Fruit fly (Drosophila melanogaster) whole organism, embryonic: ENCODE results near the gene Cby.
A peak's percentile ranks its signal among the peaks of the same experiment; 100 is the strongest.

Experiments
- Atf-2 ChIP-seq: fragments of 200-800 bp; sonication (Bioruptor generic); optimal IDR thresholded peaks from 2 replicates; lab custom pipeline; 2016; ENCODE audit warnings: missing biosample characterization, missing genetic modification characterization
- CG10267 ChIP-seq: fragments of 200-800 bp; sonication (Bioruptor generic); optimal IDR thresholded peaks from 2 replicates; lab custom pipeline; 2018; ENCODE audit warnings: missing biosample characterization, mild to moderate bottlenecking, missing genetic modification characterization, moderate library complexity
- CG10979 ChIP-seq: fragments of 200-800 bp; sonication (Bioruptor generic); optimal IDR thresholded peaks from 2 replicates; lab custom pipeline; 2018; ENCODE audit warnings: missing biosample characterization, mild to moderate bottlenecking, missing genetic modification characterization, moderate library complexity
- CG12219 ChIP-seq: fragments of 200-800 bp; sonication (Bioruptor generic); optimal IDR thresholded peaks from 3 replicates; lab custom pipeline; 2018; ENCODE audit warnings: missing biosample characterization, mild to moderate bottlenecking, missing genetic modification characterization
- CG12299 ChIP-seq: fragments of 200-800 bp; sonication (Bioruptor generic); optimal IDR thresholded peaks from 2 replicates; lab custom pipeline; 2018; ENCODE audit warnings: missing biosample characterization, mild to moderate bottlenecking, missing genetic modification characterization
- CG12659 ChIP-seq: fragments of 200-800 bp; sonication (Bioruptor generic); optimal IDR thresholded peaks from 3 replicates; lab custom pipeline; 2017; ENCODE audit warnings: mild to moderate bottlenecking, missing biosample characterization, missing genetic modification reagents, missing genetic modification characterization
- CG14710 ChIP-seq: fragments of 200-800 bp; sonication (Bioruptor generic); optimal IDR thresholded peaks from 3 replicates; lab custom pipeline; 2019; ENCODE audit warnings: missing biosample characterization, mild to moderate bottlenecking, missing genetic modification characterization, moderate library complexity
- CG14860 ChIP-seq: fragments of 200-800 bp; sonication (Bioruptor generic); IDR thresholded peaks from 3 replicates; pipeline ENCODE4 v1.3.6; 2022; ENCODE audit warnings: missing biosample characterization, missing genetic modification characterization; ENCODE audit not compliant: partially characterized antibody
- CG15514 ChIP-seq: fragments of 200-800 bp; sonication (Bioruptor generic); optimal IDR thresholded peaks from 3 replicates; lab custom pipeline; 2017; ENCODE audit warnings: missing biosample characterization, missing genetic modification characterization, mild to moderate bottlenecking, moderate library complexity, missing genetic modification reagents
- CG15696 ChIP-seq: fragments of 200-800 bp; sonication (Bioruptor generic); optimal IDR thresholded peaks from 2 replicates; lab custom pipeline; 2019; ENCODE audit warnings: missing biosample characterization, mild to moderate bottlenecking, missing genetic modification characterization, moderate library complexity
- CG1602 ChIP-seq: fragments of 200-800 bp; sonication (Bioruptor generic); optimal IDR thresholded peaks from 3 replicates; lab custom pipeline; 2016; ENCODE audit warnings: missing biosample characterization, missing genetic modification characterization
- CG17186 ChIP-seq: fragments of 200-800 bp; sonication (Bioruptor generic); optimal IDR thresholded peaks from 3 replicates; lab custom pipeline; 2017; ENCODE audit warnings: missing biosample characterization, missing genetic modification reagents, missing genetic modification characterization
- CG17361 ChIP-seq: fragments of 200-800 bp; sonication (Bioruptor generic); IDR thresholded peaks from 3 replicates; pipeline ENCODE4 v1.3.6; 2022; ENCODE audit warnings: missing biosample characterization, missing genetic modification characterization
- CG17385 ChIP-seq: fragments of 200-800 bp; sonication (Bioruptor generic); optimal IDR thresholded peaks from 3 replicates; lab custom pipeline; 2018; ENCODE audit warnings: missing biosample characterization, mild to moderate bottlenecking, missing genetic modification characterization
- CG17568 ChIP-seq: fragments of 200-800 bp; sonication (Bioruptor generic); optimal IDR thresholded peaks from 2 replicates; lab custom pipeline; 2018; ENCODE audit warnings: missing biosample characterization, mild to moderate bottlenecking, missing genetic modification characterization, moderate library complexity
- CG18262 ChIP-seq: fragments of 200-800 bp; optimal IDR thresholded peaks from 3 replicates; lab custom pipeline; 2019; ENCODE audit warnings: missing biosample characterization, mild to moderate bottlenecking, missing genetic modification characterization, moderate library complexity
- CG2712 ChIP-seq: fragments of 200-800 bp; optimal IDR thresholded peaks from 3 replicates; lab custom pipeline; 2019; ENCODE audit warnings: missing biosample characterization, mild to moderate bottlenecking, missing genetic modification characterization, moderate library complexity
- CG31441 ChIP-seq: fragments of 200-800 bp; sonication (Bioruptor generic); IDR thresholded peaks from 2 replicates; pipeline ENCODE4 v1.3.6; 2022; ENCODE audit warnings: missing biosample characterization, missing genetic modification characterization
- CG5180 ChIP-seq: fragments of 200-800 bp; sonication (Bioruptor generic); optimal IDR thresholded peaks from 3 replicates; lab custom pipeline; 2017; ENCODE audit warnings: missing biosample characterization, missing genetic modification characterization, mild to moderate bottlenecking, moderate library complexity, missing genetic modification reagents
- CG6689 ChIP-seq: fragments of 200-800 bp; sonication (Bioruptor generic); IDR thresholded peaks from 2 replicates; pipeline ENCODE4 v1.3.6; 2022; ENCODE audit warnings: missing biosample characterization, missing genetic modification characterization
- CG7372 ChIP-seq: fragments of 200-800 bp; sonication (Bioruptor generic); IDR thresholded peaks from 2 replicates; pipeline ENCODE4 v1.3.6; 2022; ENCODE audit warnings: missing biosample characterization, missing genetic modification characterization
- CG7963 ChIP-seq: fragments of 200-800 bp; sonication (Bioruptor generic); IDR thresholded peaks from 3 replicates; pipeline ENCODE4 v1.3.6; 2022; ENCODE audit warnings: missing biosample characterization, missing genetic modification characterization; ENCODE audit not compliant: partially characterized antibody
- CG9727 ChIP-seq: fragments of 200-800 bp; sonication (Bioruptor generic); optimal IDR thresholded peaks from 3 replicates; lab custom pipeline; 2017; ENCODE audit warnings: missing biosample characterization, mild to moderate bottlenecking, missing genetic modification characterization
- Drgx ChIP-seq: fragments of 200-800 bp; sonication (Bioruptor generic); IDR thresholded peaks from 2 replicates; pipeline ENCODE4 v1.3.6; 2022; ENCODE audit warnings: missing biosample characterization, missing genetic modification characterization
- MESR4 ChIP-seq: fragments of 200-800 bp; sonication (Bioruptor generic); optimal IDR thresholded peaks from 2 replicates; lab custom pipeline; 2018; ENCODE audit warnings: missing biosample characterization, mild to moderate bottlenecking, missing genetic modification characterization, moderate library complexity
- Med ChIP-seq: fragments of 200-800 bp; sonication (Bioruptor generic); peaks from one replicate; lab custom pipeline; 2016; ENCODE audit warnings: missing biosample characterization, missing genetic modification characterization, mild to moderate bottlenecking, inconsistent platforms, moderate library complexity
- Nf-YC ChIP-seq: fragments of 200-800 bp; optimal IDR thresholded peaks from 3 replicates; lab custom pipeline; 2019; ENCODE audit warnings: missing biosample characterization, mild to moderate bottlenecking, missing genetic modification characterization, moderate library complexity
- Side ChIP-seq: fragments of 200-800 bp; sonication (Bioruptor generic); optimal IDR thresholded peaks from 2 replicates; lab custom pipeline; 2016; ENCODE audit warnings: missing biosample characterization, missing genetic modification characterization
- Sin3A ChIP-seq: fragments of >200 bp; optimal IDR thresholded peaks from 2 replicates; lab custom pipeline; 2018
- Spps ChIP-seq: fragments of 200-800 bp; sonication (Bioruptor generic); optimal IDR thresholded peaks from 2 replicates; lab custom pipeline; 2018; ENCODE audit warnings: missing biosample characterization, mild to moderate bottlenecking, missing genetic modification characterization
- al ChIP-seq: fragments of 200-800 bp; sonication (Bioruptor generic); IDR thresholded peaks from 2 replicates; pipeline ENCODE4 v1.3.6; 2022; ENCODE audit warnings: missing biosample characterization, missing genetic modification characterization
- dmrt11E ChIP-seq: fragments of 200-800 bp; sonication (Bioruptor generic); optimal IDR thresholded peaks from 3 replicates; lab custom pipeline; 2018; ENCODE audit warnings: missing biosample characterization, mild to moderate bottlenecking, missing genetic modification characterization, moderate library complexity
- gem ChIP-seq: fragments of 200-800 bp; sonication (Bioruptor generic); optimal IDR thresholded peaks from 2 replicates; lab custom pipeline; 2019; ENCODE audit warnings: missing biosample characterization, mild to moderate bottlenecking, missing genetic modification characterization, moderate library complexity
- gfzf ChIP-seq: fragments of 200-800 bp; sonication (Bioruptor generic); optimal IDR thresholded peaks from 2 replicates; lab custom pipeline; 2016; ENCODE audit warnings: missing biosample characterization, mild to moderate bottlenecking, missing genetic modification characterization, moderate library complexity
- gsb ChIP-seq: fragments of 200-800 bp; sonication (Bioruptor generic); IDR thresholded peaks from 2 replicates; pipeline ENCODE4 v1.3.6; 2022; ENCODE audit warnings: missing biosample characterization, missing genetic modification characterization
- h ChIP-seq: fragments of >200 bp; optimal IDR thresholded peaks from 2 replicates; lab custom pipeline; 2017
- hbn ChIP-seq: fragments of 200-800 bp; sonication (Bioruptor generic); IDR thresholded peaks from 2 replicates; pipeline ENCODE4 v1.3.6; 2022; ENCODE audit warnings: missing biosample characterization, missing genetic modification characterization; ENCODE audit not compliant: partially characterized antibody
- insv ChIP-seq, 2 experiments: fragments of 200-800 bp; sonication (Bioruptor generic); optimal IDR thresholded peaks; 3 replicates each; lab custom pipeline; 2016 to 2018; ENCODE audit warnings: missing biosample characterization in 2 of 2, missing genetic modification characterization in 2 of 2
- lilli ChIP-seq: fragments of 200-800 bp; sonication (Bioruptor generic); optimal IDR thresholded peaks from 3 replicates; lab custom pipeline; 2016; ENCODE audit warnings: missing biosample characterization, missing genetic modification characterization
- lov ChIP-seq, 2 experiments: fragments of 200-800 bp in 1 of 2; fragments of >200 bp in 1 of 2; sonication (Bioruptor generic) in 1 of 2; IDR thresholded peaks in 1 of 2; optimal IDR thresholded peaks in 1 of 2; 2 replicates in 1 of 2; 3 replicates in 1 of 2; pipeline versions ENCODE4 v1.3.6 to Lab custom; 2017 to 2022; ENCODE audit warnings: missing biosample characterization in 1 of 2, missing genetic modification characterization in 1 of 2
- phol ChIP-seq: fragments of 200-800 bp; sonication (Bioruptor generic); optimal IDR thresholded peaks from 3 replicates; lab custom pipeline; 2018; ENCODE audit warnings: missing biosample characterization, mild to moderate bottlenecking, missing genetic modification characterization, moderate library complexity
- sens ChIP-seq: fragments of 200-800 bp; sonication (Bioruptor generic); peaks from one replicate; lab custom pipeline; 2016; ENCODE audit warnings: missing biosample characterization, missing genetic modification characterization
- so ChIP-seq: fragments of 200-800 bp; sonication (Bioruptor generic); IDR thresholded peaks from 3 replicates; pipeline ENCODE4 v1.3.6; 2022; ENCODE audit warnings: missing biosample characterization, missing genetic modification characterization
- ssp ChIP-seq: fragments of 200-800 bp; sonication (Bioruptor generic); IDR thresholded peaks from 2 replicates; pipeline ENCODE4 v1.3.6; 2022; ENCODE audit warnings: missing biosample characterization, missing genetic modification characterization
- toy ChIP-seq: fragments of 200-800 bp; sonication (Bioruptor generic); IDR thresholded peaks from 2 replicates; pipeline ENCODE4 v1.3.6; 2022; ENCODE audit warnings: missing biosample characterization, missing genetic modification characterization
- trem ChIP-seq: fragments of 200-800 bp; optimal IDR thresholded peaks from 3 replicates; lab custom pipeline; 2019; ENCODE audit warnings: missing biosample characterization, mild to moderate bottlenecking, missing genetic modification characterization, moderate library complexity
- tx ChIP-seq: fragments of 200-800 bp; sonication (Bioruptor generic); optimal IDR thresholded peaks from 2 replicates; lab custom pipeline; 2016; ENCODE audit warnings: missing biosample characterization, missing genetic modification characterization
- zf30C ChIP-seq: fragments of 200-800 bp; sonication (Bioruptor generic); optimal IDR thresholded peaks from 3 replicates; lab custom pipeline; 2018; ENCODE audit warnings: missing biosample characterization, mild to moderate bottlenecking, missing genetic modification characterization

Cby gene

dm6 chr3R:21825140-21825539, 42.7 kb upstream of the Cby start (continued):
- no peak for TF ChIP-seq CG14860 (GFP tag; lab: Robert Waterston, UW)
- TF ChIP-seq Drgx = no peak
- TF ChIP-seq CG1602 = no peak
- TF ChIP-seq Sin3A = no peak
- TF ChIP-seq tx = no peak
- no peak for TF ChIP-seq MESR4
- TF ChIP-seq h (lab: Kevin White, UChicago) = no peak
- TF ChIP-seq CG15514 (GFP tag; lab: Kevin White, UChicago) = no peak
- no peak for TF ChIP-seq CG17361
- TF ChIP-seq Spps = peak; percentile 47
- no peak for TF ChIP-seq so (GFP tag; lab: Robert Waterston, UW)
- TF ChIP-seq Nf-YC (tag; lab: Kevin White, UChicago) = no peak
- TF ChIP-seq Side (GFP tag; lab: Kevin White, UChicago) = no peak
- TF ChIP-seq CG17568 (GFP tag; lab: Kevin White, UChicago) = no peak

DNA sequence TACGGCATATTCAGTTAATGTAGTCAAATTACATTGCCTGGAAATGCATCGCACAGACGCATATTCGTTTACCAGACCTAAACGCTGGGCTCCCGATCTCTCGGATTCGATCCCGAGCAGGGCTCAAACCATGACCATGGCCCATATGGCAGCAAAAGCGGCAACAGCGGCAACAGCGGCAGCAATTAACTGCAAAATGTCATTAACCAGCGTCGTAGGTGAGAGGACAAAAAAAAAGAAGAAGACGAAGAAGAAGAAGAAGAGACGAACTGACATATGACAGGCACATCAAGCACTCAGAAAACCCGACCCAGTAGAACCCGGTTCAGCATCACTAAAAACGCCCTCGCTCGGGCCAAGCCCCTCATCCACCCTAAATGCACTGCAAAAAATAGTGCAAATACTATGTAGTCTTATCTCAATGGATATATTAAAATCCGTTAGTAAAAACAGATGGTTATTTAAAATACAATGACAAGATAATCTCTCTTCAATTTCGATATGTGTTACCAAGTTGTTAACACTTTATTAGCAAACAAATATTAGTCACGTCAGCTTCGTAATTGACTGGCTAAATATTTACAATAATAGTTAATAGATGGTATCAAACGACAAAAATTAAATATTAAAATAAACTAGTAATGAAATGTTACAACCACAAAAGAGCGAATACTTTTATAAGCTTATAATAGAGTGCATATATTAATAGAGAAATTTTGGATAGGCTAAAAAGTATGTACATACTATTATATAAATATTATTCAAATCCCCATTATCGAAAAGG, 41.8 kb upstream of the Cby start:
- TF ChIP-seq gem = peak; percentile 2
- TF ChIP-seq CG5180 (GFP tag; lab: Kevin White, UChicago) = no peak
- no peak for TF ChIP-seq ssp (GFP tag; lab: Robert Waterston, UW)
- TF ChIP-seq CG6689 (GFP tag; lab: Robert Waterston, UW) = 0 out of 2 replicates have a peak, but pooled peaks have one; percentile 6
- peak; percentile 6 for TF ChIP-seq phol (tag; lab: Kevin White, UChicago)
- TF ChIP-seq CG7963 = no peak
- peak; percentile 32 for TF ChIP-seq CG18262 (tag; lab: Kevin White, UChicago)
- 0 out of 3 replicates have a peak, but pooled peaks have one; percentile 39 for TF ChIP-seq CG17361
- TF ChIP-seq CG14710 (tag; lab: Kevin White, UChicago) = peak; percentile 10
- TF ChIP-seq trem = no peak
- TF ChIP-seq hbn (GFP tag; lab: Robert Waterston, UW) = no peak
- TF ChIP-seq CG7372 (GFP tag; lab: Robert Waterston, UW) = no peak
- peak; percentile 24 for TF ChIP-seq Med
- TF ChIP-seq CG17186 = no peak
- TF ChIP-seq CG15696 (tag; lab: Kevin White, UChicago) = peak; percentile 40
- peak; percentile 22 for TF ChIP-seq CG10979 (tag; lab: Kevin White, UChicago)
- TF ChIP-seq CG12659 (GFP tag; lab: Kevin White, UChicago) = no peak
- TF ChIP-seq so (GFP tag; lab: Robert Waterston, UW) = no peak
- TF ChIP-seq al (GFP tag; lab: Robert Waterston, UW) = no peak
- no peak for TF ChIP-seq CG12299 (tag; lab: Kevin White, UChicago)
- no peak for TF ChIP-seq gfzf (GFP tag; lab: Kevin White, UChicago)
- no peak for TF ChIP-seq insv (GFP tag; optimal IDR thresholded peaks at IDR 0.05; lab: Kevin White, UChicago)
- 0 out of 2 replicates have a peak, but pooled peaks have one; percentile 17 for TF ChIP-seq toy (GFP tag; lab: Robert Waterston, UW)
- TF ChIP-seq CG2712 (tag; lab: Kevin White, UChicago) = peak; percentile 6
- 0 out of 2 replicates have a peak, but pooled peaks have one; percentile 17 for TF ChIP-seq CG31441
- TF ChIP-seq gsb (GFP tag; lab: Robert Waterston, UW) = 0 out of 2 replicates have a peak, but pooled peaks have one; percentile 23
- TF ChIP-seq CG10267 = peak; percentile 20
- no peak for TF ChIP-seq CG12219 (GFP tag; lab: Kevin White, UChicago)
- TF ChIP-seq h (lab: Kevin White, UChicago) = no peak
- TF ChIP-seq CG17385 (GFP tag; lab: Kevin White, UChicago) = peak; percentile 50
- TF ChIP-seq lov (optimal IDR thresholded peaks at IDR 0.05; lab: Kevin White, UChicago) = no peak
- 0 out of 3 replicates have a peak, but pooled peaks have one; percentile 44 for TF ChIP-seq lov (GFP tag; IDR thresholded peaks at IDR 0.05; lab: Robert Waterston, UW)
- peak; percentile 59 for TF ChIP-seq dmrt11E
- peak; percentile 34 for TF ChIP-seq CG9727
- TF ChIP-seq zf30C (GFP tag; lab: Kevin White, UChicago) = peak; percentile 27
- no peak for TF ChIP-seq Atf-2 (GFP tag; lab: Kevin White, UChicago)
- peak; percentile 63 for TF ChIP-seq sens (GFP tag; lab: Kevin White, UChicago)
- TF ChIP-seq lilli (GFP tag; lab: Kevin White, UChicago) = no peak
